Fruit fly (Drosophila melanogaster) Kc167 (cell line): Measurements from ENCODE around the gene futsch.

ENCODE experiments used
- Myc ChIP-seq: fragments of >200 bp; optimal IDR thresholded peaks from 2 replicates; lab custom pipeline; 2017; ENCODE audit warnings: missing external identifiers
- Sin3A ChIP-seq: fragments of >200 bp; optimal IDR thresholded peaks from 2 replicates; lab custom pipeline; 2018; ENCODE audit warnings: missing external identifiers
- h ChIP-seq: fragments of >200 bp; optimal IDR thresholded peaks from 3 replicates; lab custom pipeline; 2018; ENCODE audit warnings: missing external identifiers
- insv ChIP-seq: fragments of >200 bp; optimal IDR thresholded peaks from 3 replicates; lab custom pipeline; 2018; ENCODE audit warnings: missing external identifiers
- psq ChIP-seq: fragments of >200 bp; optimal IDR thresholded peaks from 2 replicates; lab custom pipeline; 2017; ENCODE audit warnings: missing external identifiers
- ttk ChIP-seq: sonication (Bioruptor generic); optimal IDR thresholded peaks from 2 replicates; lab custom pipeline; 2017; ENCODE audit warnings: missing external identifiers

The futsch gene

DNA sequence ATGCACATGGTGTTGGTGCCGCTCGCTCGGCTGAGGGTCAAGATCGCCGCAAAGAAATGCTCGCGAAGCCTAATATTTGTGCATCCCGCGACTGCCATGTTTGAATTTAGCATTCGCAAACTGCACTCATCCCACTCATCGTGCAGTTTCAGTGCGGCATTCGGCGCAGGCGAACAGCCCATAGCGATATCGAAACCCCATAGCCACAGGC, 58.4 kb downstream of the futsch start, which contains the start of gene CG14778:
Gene CG14778 (plus strand): TSS at position 112 of the 211 bp plus-strand sequence.
- TF ChIP-seq insv (no peak), Sin3A (lab: Kevin White, UChicago) (no peak), psq (lab: Kevin White, UChicago) (no peak)

DNA sequence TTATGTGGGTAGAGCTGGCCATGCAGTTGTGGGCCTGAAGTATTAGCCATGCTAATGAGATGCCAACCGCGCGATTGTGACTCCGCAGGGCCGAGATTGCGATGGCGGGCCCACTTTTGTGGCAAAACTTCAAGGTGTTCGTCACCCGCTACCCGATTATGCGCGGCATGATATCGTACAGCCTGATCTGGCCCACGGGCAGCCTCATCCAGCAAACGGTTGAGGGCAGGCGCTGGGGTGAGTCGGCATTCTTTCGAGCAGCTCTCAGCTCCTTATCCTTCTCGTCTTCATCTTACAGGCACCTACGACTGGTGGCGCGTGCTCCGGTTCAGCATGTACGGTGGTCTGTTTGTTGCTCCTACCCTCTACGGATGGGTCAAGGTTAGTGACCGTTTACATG, 60.8 kb downstream of the futsch start, which contains the start of gene CG32808:
Gene CG32808 (minus strand): TSS at position 101 of the 400 bp plus-strand sequence.
- no peak for TF ChIP-seq ttk

DNA sequence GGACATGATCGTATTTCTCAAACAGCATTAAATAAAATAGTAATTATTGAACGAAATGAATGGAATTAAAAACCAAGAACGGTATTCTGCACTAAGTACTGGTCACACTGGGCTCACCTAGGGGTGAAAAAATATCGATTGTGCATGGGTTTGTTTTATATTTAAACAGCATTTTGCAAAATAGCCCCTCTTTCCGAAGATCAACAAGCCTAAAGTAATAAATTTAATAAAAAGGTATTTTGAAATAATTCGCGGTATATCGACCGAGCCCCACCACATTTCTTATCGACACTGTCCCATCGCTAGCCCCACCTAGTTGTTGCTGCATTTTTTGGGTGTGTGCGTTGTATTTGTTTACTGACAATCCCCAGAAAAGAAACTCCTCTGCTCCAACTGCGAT, 61.7 kb downstream of the futsch start, which contains the start of gene pck:
Gene pck (plus strand): TSS at position 105 of the 400 bp plus-strand sequence.
- TF ChIP-seq ttk = no peak

DNA sequence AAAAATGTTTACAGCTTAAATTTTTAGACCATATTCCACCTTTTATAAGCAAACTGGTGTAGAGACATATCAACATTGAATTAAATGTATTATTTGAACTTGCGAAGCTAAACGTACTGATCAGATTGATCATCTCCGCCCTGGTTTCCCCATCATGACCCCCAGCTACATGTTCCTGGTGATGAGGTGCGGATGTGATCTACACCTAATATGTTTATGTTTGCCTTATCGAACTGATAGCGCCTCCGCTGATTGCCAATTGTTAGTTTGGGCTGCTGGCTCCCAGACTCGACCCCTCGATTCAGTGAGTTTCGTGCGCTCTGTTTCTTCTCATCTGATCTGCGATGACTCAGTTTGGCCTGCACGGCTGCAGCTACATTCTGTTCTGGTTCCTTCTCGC, 63.4 kb downstream of the futsch start, which contains the start of gene CG14780:
Gene CG14780 (plus strand): TSS at position 301 of the 400 bp plus-strand sequence.
- no peak for TF ChIP-seq h (lab: Kevin White, UChicago)
- TF ChIP-seq insv = no peak
- no peak for TF ChIP-seq Myc (lab: Kevin White, UChicago)
- TF ChIP-seq psq (lab: Kevin White, UChicago) = no peak
- no peak for TF ChIP-seq ttk
- TF ChIP-seq Sin3A (lab: Kevin White, UChicago) = no peak

DNA sequence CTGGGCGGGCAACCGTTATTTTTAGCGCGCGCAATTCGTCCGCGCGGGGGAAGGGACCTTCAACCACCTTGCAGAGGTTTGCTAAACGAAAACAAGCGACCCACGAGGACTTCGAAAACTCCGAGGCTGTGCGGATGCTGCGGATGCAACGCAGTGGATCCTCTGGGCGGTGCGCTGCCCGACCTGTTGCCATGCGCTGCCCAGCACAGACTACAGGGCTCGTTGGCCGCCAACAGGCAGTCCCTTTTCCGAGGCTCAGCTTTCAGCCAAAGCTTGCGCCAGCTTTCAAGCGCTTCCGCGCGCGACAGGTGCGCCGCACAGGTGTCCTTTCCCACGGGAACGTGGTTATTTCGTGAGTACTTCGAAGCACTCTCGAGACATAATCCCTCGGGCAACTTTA, 67.6 kb downstream of the futsch start:
- no peak for TF ChIP-seq Sin3A (lab: Kevin White, UChicago)
- no peak for TF ChIP-seq ttk
- TF ChIP-seq Myc (lab: Kevin White, UChicago) = no peak
- no peak for TF ChIP-seq h (lab: Kevin White, UChicago)
- no peak for TF ChIP-seq insv
- TF ChIP-seq psq (lab: Kevin White, UChicago) = no peak

DNA sequence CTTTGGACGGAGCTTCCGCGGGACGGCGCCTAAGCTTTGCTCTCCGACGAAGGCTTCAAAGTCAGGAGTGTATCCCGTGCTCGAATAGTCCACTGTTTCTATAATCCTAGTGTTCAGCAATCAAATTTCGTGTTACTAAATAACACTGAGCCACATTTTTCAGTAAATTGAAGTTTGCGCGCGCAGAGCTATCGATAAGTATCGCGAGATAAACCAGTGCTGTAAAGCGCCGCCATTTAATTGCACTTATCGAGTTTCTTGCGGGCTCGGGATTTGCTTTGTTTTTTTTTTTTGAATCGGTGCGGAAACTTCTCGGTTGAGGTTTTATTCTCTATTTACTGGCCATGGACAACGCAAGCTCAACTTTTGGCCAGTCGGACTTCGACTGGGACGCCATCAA, 68.0 kb downstream of the futsch start, which contains the start of the genes Rab27 and mei-38:
Gene Rab27 (minus strand): TSS at position 127 of the 400 bp plus-strand sequence.
Gene mei-38 (plus strand): TSS at position 216 of the 400 bp plus-strand sequence.
- TF ChIP-seq Sin3A (lab: Kevin White, UChicago) (no peak), ttk (no peak)

DNA sequence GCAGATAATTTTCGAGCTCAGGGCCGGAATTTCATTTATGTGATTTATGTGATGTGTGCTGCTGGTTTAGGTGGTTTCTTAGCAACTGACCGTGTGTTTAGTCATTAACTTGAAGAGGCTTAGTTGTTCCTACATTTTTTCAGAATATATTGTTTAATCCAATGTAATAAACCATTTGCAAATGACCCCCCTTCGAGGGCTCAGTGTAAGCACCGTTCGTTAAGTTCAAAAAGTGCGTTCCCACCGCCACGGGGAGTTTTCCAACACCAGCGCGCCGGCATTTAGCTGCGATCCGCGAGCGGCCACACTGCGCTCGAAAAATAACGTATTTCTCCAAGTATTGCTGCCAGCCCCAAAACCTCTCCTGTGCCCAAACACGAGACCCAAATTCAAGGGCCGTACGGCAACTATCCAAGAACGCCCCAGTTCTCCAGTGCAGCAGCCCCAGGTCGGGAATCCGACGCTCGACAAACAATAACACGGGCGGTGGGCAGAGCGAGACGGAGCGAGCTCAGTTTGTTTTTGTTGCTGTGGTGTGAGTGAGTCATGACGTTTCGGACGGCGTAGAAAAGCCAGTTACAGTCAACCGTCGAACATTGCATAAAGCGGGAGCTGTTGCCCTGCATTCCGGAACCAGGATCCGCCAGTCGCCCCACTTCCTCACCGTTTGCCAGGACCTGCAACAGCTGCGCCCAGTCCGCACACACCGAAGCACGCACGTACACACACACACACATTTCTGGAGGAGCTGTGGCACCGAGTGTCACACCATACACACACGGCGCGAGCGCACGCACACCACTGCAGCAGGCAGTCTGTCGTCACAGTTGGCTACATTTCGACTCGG, 69.6 kb downstream of the futsch start, which contains the start of gene rush:
Gene rush (plus strand): TSS at position 277 of the 847 bp plus-strand sequence.
- TF ChIP-seq h (lab: Kevin White, UChicago) = no peak
- no peak for TF ChIP-seq Myc (lab: Kevin White, UChicago)
- no peak for TF ChIP-seq insv
- TF ChIP-seq Sin3A (lab: Kevin White, UChicago) = no peak
- TF ChIP-seq psq (lab: Kevin White, UChicago) = no peak
- TF ChIP-seq ttk = no peak

DNA sequence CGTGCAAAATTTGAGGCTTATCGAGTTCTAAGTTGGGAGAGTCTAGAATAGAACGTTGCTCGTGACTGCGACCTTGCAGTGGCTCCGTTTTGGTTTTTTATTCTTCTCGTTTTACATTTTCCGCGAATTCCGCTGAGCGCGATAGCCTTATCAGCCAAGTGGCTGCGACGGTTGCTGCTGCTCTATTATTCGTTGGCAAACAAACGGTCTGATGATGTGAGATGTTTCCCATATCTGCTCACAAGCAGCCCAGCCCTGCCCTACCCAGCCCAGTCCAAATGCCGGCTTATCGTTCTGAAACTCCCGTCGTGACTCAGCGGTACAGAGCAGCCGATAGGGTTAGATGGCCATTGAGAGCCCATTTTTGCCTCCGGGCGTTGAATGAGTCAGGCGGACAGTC, 71.6 kb downstream of the futsch start:
- TF ChIP-seq Sin3A (lab: Kevin White, UChicago) = no peak
- no peak for TF ChIP-seq h (lab: Kevin White, UChicago)
- TF ChIP-seq ttk = no peak
- TF ChIP-seq psq (lab: Kevin White, UChicago) = no peak
- no peak for TF ChIP-seq insv
- no peak for TF ChIP-seq Myc (lab: Kevin White, UChicago)

DNA sequence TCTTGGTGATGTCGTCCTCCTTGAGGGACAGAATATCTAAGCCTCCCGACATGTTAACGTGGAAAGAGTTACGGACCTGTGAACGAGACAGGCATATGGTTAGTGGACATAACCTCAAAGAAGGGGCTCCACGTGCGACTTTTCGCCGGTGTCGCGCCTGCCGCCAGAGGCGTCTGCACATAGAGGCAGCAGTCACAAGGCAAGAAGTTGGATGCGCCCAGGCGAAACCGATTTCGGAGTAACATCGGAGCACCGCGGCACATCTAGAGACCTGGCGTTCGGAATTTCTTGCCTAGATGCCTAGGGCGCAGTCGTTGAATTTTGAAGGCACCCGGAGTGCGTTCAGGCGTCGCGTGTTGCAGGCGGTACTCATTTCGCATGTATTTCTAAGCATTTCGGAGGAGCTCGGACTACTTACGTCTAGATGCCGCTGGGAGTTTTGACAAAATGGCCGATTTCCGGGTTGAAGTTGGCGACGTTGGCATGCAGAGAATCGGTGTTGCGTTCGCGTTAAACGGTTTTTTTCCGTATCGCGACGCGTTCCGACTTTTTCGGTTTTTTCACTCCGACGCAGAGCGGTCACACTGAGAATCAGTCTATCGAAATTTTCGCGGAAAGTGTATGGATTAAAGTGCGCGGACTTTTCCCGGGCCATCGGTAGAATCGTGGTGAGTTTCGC, 74.1 kb downstream of the futsch start, which contains the start of the genes sta and inc:
Gene sta (minus strand): TSS at position 574 of the 679 bp plus-strand sequence.
Gene inc (plus strand): TSS at position 640 of the 679 bp plus-strand sequence.
- TF ChIP-seq h (lab: Kevin White, UChicago) (no peak), Myc (lab: Kevin White, UChicago) (no peak), psq (lab: Kevin White, UChicago) (no peak), Sin3A (lab: Kevin White, UChicago) (no peak), insv (no peak), ttk (no peak)
